Worm (Caenorhabditis elegans) whole organism, L3 larva: Measurements from ENCODE around the gene his-18.
"Not testable (repeated sequence)": the region's sequence is repeated elsewhere in the genome, so short reads cannot be mapped to it uniquely, and the experiment has no call there.

Experiments
- R02D3.7 ChIP-seq: fragments of 150-350 bp; optimal IDR thresholded peaks from 2 replicates; lab custom pipeline; 2014; ENCODE audit warnings: missing biosample characterization, missing genetic modification characterization
- ZK546.5 ChIP-seq: sonication (generic microtip); optimal IDR thresholded peaks from 2 replicates; lab custom pipeline; 2017; ENCODE audit warnings: missing biosample characterization, missing genetic modification characterization
- aly-2 ChIP-seq: fragments of 150-350 bp; optimal IDR thresholded peaks from 2 replicates; lab custom pipeline; 2014; ENCODE audit warnings: missing biosample characterization, missing genetic modification characterization
- ama-1 ChIP-seq: fragments of 150-350 bp; optimal IDR thresholded peaks from 2 replicates; lab custom pipeline; 2018
- ceh-16 ChIP-seq: sonication (generic microtip); optimal IDR thresholded peaks from 2 replicates; lab custom pipeline; 2017; ENCODE audit warnings: missing biosample characterization, missing genetic modification characterization
- ceh-28 ChIP-seq: fragments of 150-350 bp; optimal IDR thresholded peaks from 2 replicates; lab custom pipeline; 2014; ENCODE audit warnings: missing biosample characterization, missing genetic modification reagents, missing genetic modification characterization
- ceh-82 ChIP-seq: fragments of 150-350 bp; optimal IDR thresholded peaks from 2 replicates; lab custom pipeline; 2014; ENCODE audit warnings: missing biosample characterization, missing genetic modification characterization
- ceh-9 ChIP-seq: sonication (generic microtip); optimal IDR thresholded peaks from 2 replicates; lab custom pipeline; 2018; ENCODE audit warnings: missing biosample characterization, missing genetic modification characterization
- daf-12 ChIP-seq: fragments of 150-350 bp; optimal IDR thresholded peaks from 2 replicates; lab custom pipeline; 2014; ENCODE audit warnings: missing biosample characterization, missing genetic modification reagents, missing genetic modification characterization
- egl-27 ChIP-seq: sonication (generic microtip); optimal IDR thresholded peaks from 4 replicates; lab custom pipeline; 2017; ENCODE audit warnings: missing biosample characterization, missing genetic modification reagents, missing genetic modification characterization
- egl-5 ChIP-seq: fragments of 150-350 bp; optimal IDR thresholded peaks from 2 replicates; lab custom pipeline; 2017; ENCODE audit warnings: missing biosample characterization, missing genetic modification reagents, missing genetic modification characterization, inconsistent platforms
- elt-1 ChIP-seq: fragments of 150-350 bp; optimal IDR thresholded peaks from 2 replicates; lab custom pipeline; 2014; ENCODE audit warnings: missing biosample characterization, missing genetic modification characterization
- elt-2 ChIP-seq: sonication (generic microtip); optimal IDR thresholded peaks from 2 replicates; lab custom pipeline; 2016; ENCODE audit warnings: missing genetic modification reagents, mild to moderate bottlenecking, missing genetic modification characterization, missing compliant biosample characterization
- elt-3 ChIP-seq, 3 experiments: fragments of 150-350 bp in 1 of 3; sonication (generic microtip) in 2 of 3; optimal IDR thresholded peaks; 2 replicates in 2 of 3; 4 replicates in 1 of 3; lab custom pipeline; 2014 to 2017; ENCODE audit warnings: missing biosample characterization in 3 of 3, missing genetic modification characterization in 3 of 3
- eor-1 ChIP-seq, 2 experiments: fragments of 150-350 bp; optimal IDR thresholded peaks; 2 replicates each; lab custom pipeline; 2014 to 2018; ENCODE audit warnings: missing biosample characterization in 2 of 2, missing genetic modification characterization in 2 of 2
- fkh-10 ChIP-seq: sonication (generic microtip); optimal IDR thresholded peaks from 2 replicates; lab custom pipeline; 2017; ENCODE audit warnings: missing biosample characterization, missing genetic modification reagents, missing genetic modification characterization
- fkh-2 ChIP-seq: fragments of 150-350 bp; optimal IDR thresholded peaks from 2 replicates; lab custom pipeline; 2014; ENCODE audit warnings: missing biosample characterization, missing genetic modification reagents, missing genetic modification characterization
- lin-15B ChIP-seq: fragments of 150-350 bp; optimal IDR thresholded peaks from 2 replicates; lab custom pipeline; 2014; ENCODE audit warnings: missing biosample characterization, missing genetic modification characterization
- mdl-1 ChIP-seq: fragments of 150-350 bp; optimal IDR thresholded peaks from 2 replicates; lab custom pipeline; 2014; ENCODE audit warnings: missing biosample characterization, missing genetic modification characterization
- mml-1 ChIP-seq: fragments of 150-350 bp; sonication (generic microtip); optimal IDR thresholded peaks from 3 replicates; lab custom pipeline; 2014; ENCODE audit warnings: missing biosample characterization, missing genetic modification characterization
- nfya-1 ChIP-seq: sonication (generic microtip); optimal IDR thresholded peaks from 2 replicates; lab custom pipeline; 2017; ENCODE audit warnings: missing genetic modification characterization, mild to moderate bottlenecking, missing compliant biosample characterization, antibody characterized with exemption, moderate library complexity; ENCODE audit not compliant: insufficient read depth
- nhr-11 ChIP-seq: fragments of 150-350 bp; optimal IDR thresholded peaks from 2 replicates; lab custom pipeline; 2014; ENCODE audit warnings: missing biosample characterization, missing genetic modification characterization
- nhr-12 ChIP-seq: fragments of 150-350 bp; optimal IDR thresholded peaks from 2 replicates; lab custom pipeline; 2014; ENCODE audit warnings: missing biosample characterization, missing genetic modification characterization
- nhr-237 ChIP-seq: fragments of 150-350 bp; optimal IDR thresholded peaks from 2 replicates; lab custom pipeline; 2014; ENCODE audit warnings: missing biosample characterization, missing genetic modification characterization
- nhr-25 ChIP-seq: sonication (generic microtip); optimal IDR thresholded peaks from 2 replicates; lab custom pipeline; 2017; ENCODE audit warnings: missing biosample characterization, missing genetic modification characterization
- nhr-43 ChIP-seq: sonication (generic microtip); optimal IDR thresholded peaks from 2 replicates; lab custom pipeline; 2016; ENCODE audit warnings: mild to moderate bottlenecking, missing genetic modification characterization, missing compliant biosample characterization; ENCODE audit not compliant: poor library complexity, severe bottlenecking
- nhr-76 ChIP-seq: fragments of 150-350 bp; sonication (generic microtip); optimal IDR thresholded peaks from 5 replicates; lab custom pipeline; 2014; ENCODE audit warnings: missing biosample characterization, missing genetic modification characterization
- nhr-77 ChIP-seq: fragments of 150-350 bp; optimal IDR thresholded peaks from 2 replicates; lab custom pipeline; 2014; ENCODE audit warnings: missing biosample characterization, missing genetic modification characterization
- pha-4 ChIP-seq: fragments of 150-350 bp; optimal IDR thresholded peaks from 2 replicates; lab custom pipeline; 2014; ENCODE audit warnings: missing biosample characterization, missing genetic modification reagents, missing genetic modification characterization
- pqm-1 ChIP-seq: fragments of 150-350 bp; optimal IDR thresholded peaks from 2 replicates; lab custom pipeline; 2017; ENCODE audit warnings: missing biosample characterization, missing genetic modification characterization, inconsistent platforms
- sea-2 ChIP-seq: fragments of 150-350 bp; sonication (generic microtip); optimal IDR thresholded peaks from 4 replicates; lab custom pipeline; 2014; ENCODE audit warnings: missing biosample characterization, missing genetic modification reagents, missing genetic modification characterization
- skn-1 ChIP-seq: fragments of 150-350 bp; optimal IDR thresholded peaks from 2 replicates; lab custom pipeline; 2014; ENCODE audit warnings: missing biosample characterization, missing genetic modification characterization
- snpc-4 ChIP-seq: fragments of 150-350 bp; optimal IDR thresholded peaks from 2 replicates; lab custom pipeline; 2014; ENCODE audit warnings: missing biosample characterization, missing genetic modification characterization
- unc-39 ChIP-seq: sonication (generic microtip); optimal IDR thresholded peaks from 4 replicates; lab custom pipeline; 2017; ENCODE audit warnings: missing biosample characterization, missing genetic modification characterization
- zag-1 ChIP-seq: fragments of 150-350 bp; optimal IDR thresholded peaks from 2 replicates; lab custom pipeline; 2014; ENCODE audit warnings: missing biosample characterization, missing genetic modification characterization
- ztf-11 ChIP-seq: fragments of 150-350 bp; optimal IDR thresholded peaks from 2 replicates; lab custom pipeline; 2014; ENCODE audit warnings: missing biosample characterization, missing genetic modification characterization
- ztf-4 ChIP-seq: fragments of 150-350 bp; optimal IDR thresholded peaks from 2 replicates; lab custom pipeline; 2014; ENCODE audit warnings: missing biosample characterization, missing genetic modification characterization

The his-18 gene

ce11 chrV:8897942-8898419 lies at the start of gene his-18, which contains the start of gene his-17:
Gene his-18, plus strand, starts transcription at chrV:8898228.
Gene his-17, minus strand, starts transcription at chrV:8897992.
- not testable (repeated sequence) for TF ChIP-seq zag-1, unc-39, ceh-9

- not testable (repeated sequence) for TF ChIP-seq nfya-1; pha-4 (tag; lab: Kevin White, UChicago); ztf-11 (tag; lab: Kevin White, UChicago)
- TF ChIP-seq, all 47 proteins: peak for 0; not testable (repeated sequence) for 47
Measured at ce11 chrV:8861949-8862348, 36.1 kb upstream of the his-18 start, which contains the start of gene F07B7.12. Gene F07B7.12, minus strand, starts transcription at chrV:8862049.

- TF ChIP-seq nfya-1 (no peak), eor-1 (tag; optimal IDR thresholded peaks at IDR 0.05; lab: Kevin White, UChicago) (no peak)
- TF ChIP-seq, all 47 proteins: peak for 0
Measured at ce11 chrV:8898756-8899155, 728 bp downstream of the his-18 start, which contains the start of gene frpr-13. Gene frpr-13, plus strand, starts transcription at chrV:8899056.

- TF ChIP-seq eor-1 (tag; optimal IDR thresholded peaks at IDR 0.05; lab: Kevin White, UChicago) (no peak), ztf-11 (tag; lab: Kevin White, UChicago) (no peak), lin-15B (tag; lab: Kevin White, UChicago) (no peak), nhr-77 (no peak), ceh-28 (tag; lab: Kevin White, UChicago) (no peak), mml-1 (no peak), ama-1 (lab: Kevin White, UChicago) (no peak)
Measured at ce11 chrV:8902697-8903096, 4.7 kb downstream of the his-18 start, which contains the start of gene frpr-12. Gene frpr-12, plus strand, starts transcription at chrV:8902997.

ce11 chrV:8903916-8904315 lies 5.9 kb downstream of the his-18 start:
- TF ChIP-seq ztf-4 (no peak), snpc-4 (tag; lab: Kevin White, UChicago) (no peak), mdl-1 (tag; lab: Kevin White, UChicago) (no peak), sea-2 (GFP tag; lab: Kevin White, UChicago) (no peak), ama-1 (lab: Kevin White, UChicago) (no peak), skn-1 (tag; lab: Kevin White, UChicago) (no peak)

- TF ChIP-seq nhr-237 (tag; lab: Kevin White, UChicago) (no peak), elt-1 (tag; lab: Kevin White, UChicago) (no peak), elt-2 (tag; lab: Kevin White, UChicago) (peak; percentile 93), nhr-25 (tag; lab: Kevin White, UChicago) (no peak), skn-1 (tag; lab: Kevin White, UChicago) (no peak), pha-4 (tag; lab: Kevin White, UChicago) (peak; percentile 33), elt-3 (tag; optimal IDR thresholded peaks at IDR 0.05; lab: Kevin White, UChicago) (no peak), egl-5 (tag; lab: Kevin White, UChicago) (no peak), zag-1 (no peak), nhr-12 (tag; lab: Kevin White, UChicago) (no peak), ceh-16 (tag; lab: Kevin White, UChicago) (no peak), aly-2 (tag; lab: Kevin White, UChicago) (no peak), lin-15B (tag; lab: Kevin White, UChicago) (no peak), daf-12 (no peak), fkh-10 (GFP tag; lab: Kevin White, UChicago) (no peak), pqm-1 (tag; lab: Kevin White, UChicago) (peak; percentile 87), ZK546.5 (tag; lab: Kevin White, UChicago) (no peak), eor-1 (tag; optimal IDR thresholded peaks at IDR 0.05; lab: Kevin White, UChicago) (no peak), R02D3.7 (tag; lab: Kevin White, UChicago) (no peak), ceh-9 (no peak), nhr-43 (no peak), nhr-76 (tag; lab: Kevin White, UChicago) (no peak), nhr-77 (no peak), ceh-28 (tag; lab: Kevin White, UChicago) (no peak), ama-1 (lab: Kevin White, UChicago) (no peak), nfya-1 (no peak), nhr-11 (tag; lab: Kevin White, UChicago) (no peak), snpc-4 (tag; lab: Kevin White, UChicago) (no peak), ceh-82 (tag; lab: Kevin White, UChicago) (no peak), egl-27 (tag; lab: Kevin White, UChicago) (peak; percentile 28), fkh-2 (tag; lab: Kevin White, UChicago) (no peak), ztf-11 (tag; lab: Kevin White, UChicago) (no peak)
Measured at ce11 chrV:8905656-8906055, 7.6 kb downstream of the his-18 start.
